Fruit fly (Drosophila melanogaster) whole organism, embryonic: ENCODE data around the gene RpL36.

ENCODE experiments used
- ATbp ChIP-seq: fragments of 200-800 bp; sonication (Bioruptor generic); optimal IDR thresholded peaks from 2 replicates; lab custom pipeline; 2017; ENCODE audit warnings: missing biosample characterization, mild to moderate bottlenecking, missing genetic modification characterization, missing genetic modification reagents
- Blimp-1 ChIP-seq: fragments of 200-800 bp; sonication (Bioruptor generic); optimal IDR thresholded peaks from 3 replicates; lab custom pipeline; 2018; ENCODE audit warnings: missing biosample characterization, missing genetic modification characterization, mild to moderate bottlenecking, moderate library complexity, missing genetic modification reagents
- CG10274 ChIP-seq: fragments of 200-800 bp; sonication (Bioruptor generic); optimal IDR thresholded peaks from 3 replicates; lab custom pipeline; 2017; ENCODE audit warnings: missing biosample characterization, mild to moderate bottlenecking, missing genetic modification characterization
- CG10959 ChIP-seq: fragments of 200-800 bp; sonication (Bioruptor generic); IDR thresholded peaks from 2 replicates; pipeline ENCODE4 v1.3.6; 2022; ENCODE audit warnings: missing biosample characterization, missing genetic modification characterization
- CG11696 ChIP-seq: fragments of 200-800 bp; sonication (Bioruptor generic); IDR thresholded peaks from 2 replicates; pipeline ENCODE4 v1.3.6; 2022; ENCODE audit warnings: missing biosample characterization, missing genetic modification characterization
- CG13123 ChIP-seq: fragments of 200-800 bp; sonication (Bioruptor generic); optimal IDR thresholded peaks from 2 replicates; lab custom pipeline; 2016; ENCODE audit warnings: missing biosample characterization, missing genetic modification characterization
- CG13296 ChIP-seq: fragments of 200-800 bp; sonication (Bioruptor generic); optimal IDR thresholded peaks from 3 replicates; lab custom pipeline; 2018; ENCODE audit warnings: missing biosample characterization, mild to moderate bottlenecking, missing genetic modification characterization
- CG1529 ChIP-seq: fragments of 200-800 bp; sonication (Bioruptor generic); optimal IDR thresholded peaks from 3 replicates; lab custom pipeline; 2018; ENCODE audit warnings: missing biosample characterization, missing genetic modification characterization
- CG15479 ChIP-seq: fragments of 200-800 bp; sonication (Bioruptor generic); optimal IDR thresholded peaks from 3 replicates; lab custom pipeline; 2019; ENCODE audit warnings: missing biosample characterization, mild to moderate bottlenecking, missing genetic modification characterization, moderate library complexity
- CG2712 ChIP-seq: fragments of 200-800 bp; optimal IDR thresholded peaks from 3 replicates; lab custom pipeline; 2019; ENCODE audit warnings: missing biosample characterization, mild to moderate bottlenecking, missing genetic modification characterization, moderate library complexity
- CG31224 ChIP-seq: fragments of 200-800 bp; sonication (Bioruptor generic); IDR thresholded peaks from 2 replicates; pipeline ENCODE4 v1.3.6; 2022; ENCODE audit warnings: missing biosample characterization, missing genetic modification characterization
- CG32532 ChIP-seq: fragments of 200-800 bp; sonication (Bioruptor generic); IDR thresholded peaks from 2 replicates; pipeline ENCODE4 v1.3.6; 2022; ENCODE audit warnings: missing biosample characterization, missing genetic modification characterization
- CG34224 ChIP-seq: fragments of 200-800 bp; sonication (Bioruptor generic); IDR thresholded peaks from 3 replicates; pipeline ENCODE4 v1.3.6; 2022; ENCODE audit warnings: missing biosample characterization, missing genetic modification characterization; ENCODE audit not compliant: partially characterized antibody
- CG3995 ChIP-seq: fragments of 200-800 bp; sonication (Bioruptor generic); optimal IDR thresholded peaks from 3 replicates; lab custom pipeline; 2016; ENCODE audit warnings: missing biosample characterization, missing genetic modification characterization
- CG5180 ChIP-seq: fragments of 200-800 bp; sonication (Bioruptor generic); optimal IDR thresholded peaks from 3 replicates; lab custom pipeline; 2017; ENCODE audit warnings: missing biosample characterization, missing genetic modification characterization, mild to moderate bottlenecking, moderate library complexity, missing genetic modification reagents
- CG6175 ChIP-seq: fragments of 200-800 bp; sonication (Bioruptor generic); IDR thresholded peaks from 3 replicates; pipeline ENCODE4 v1.3.6; 2022; ENCODE audit warnings: missing biosample characterization, missing genetic modification characterization
- CG6254 ChIP-seq: fragments of 200-800 bp; sonication (Bioruptor generic); optimal IDR thresholded peaks from 3 replicates; lab custom pipeline; 2017; ENCODE audit warnings: mild to moderate bottlenecking, missing biosample characterization, missing genetic modification reagents, missing genetic modification characterization
- CG8388 ChIP-seq: fragments of 200-800 bp; sonication (Bioruptor generic); optimal IDR thresholded peaks from 2 replicates; lab custom pipeline; 2019; ENCODE audit warnings: missing biosample characterization, mild to moderate bottlenecking, missing genetic modification characterization, moderate library complexity
- Dll ChIP-seq: fragments of 200-800 bp; sonication (Bioruptor generic); IDR thresholded peaks from 4 replicates; pipeline ENCODE4 v1.3.6; 2022; ENCODE audit warnings: missing biosample characterization, missing genetic modification characterization; ENCODE audit not compliant: partially characterized antibody
- Ets97D ChIP-seq: fragments of 200-800 bp; sonication (Bioruptor generic); optimal IDR thresholded peaks from 3 replicates; lab custom pipeline; 2016; ENCODE audit warnings: missing biosample characterization, missing genetic modification characterization
- Gsc ChIP-seq: fragments of 200-800 bp; sonication (Bioruptor generic); IDR thresholded peaks from 2 replicates; pipeline ENCODE4 v1.3.6; 2022; ENCODE audit warnings: missing biosample characterization, missing genetic modification characterization
- HmgD ChIP-seq: fragments of 200-800 bp; sonication (Bioruptor generic); optimal IDR thresholded peaks from 3 replicates; lab custom pipeline; 2016; ENCODE audit warnings: missing biosample characterization, missing genetic modification characterization
- HmgZ ChIP-seq: fragments of 200-800 bp; sonication (Bioruptor generic); optimal IDR thresholded peaks from 2 replicates; lab custom pipeline; 2018; ENCODE audit warnings: missing biosample characterization, mild to moderate bottlenecking, missing genetic modification characterization
- Hmx ChIP-seq: fragments of 200-800 bp; sonication (Bioruptor generic); optimal IDR thresholded peaks from 2 replicates; lab custom pipeline; 2016; ENCODE audit warnings: missing biosample characterization, missing genetic modification characterization
- Hr39 ChIP-seq: fragments of >200 bp; optimal IDR thresholded peaks from 2 replicates; lab custom pipeline; 2017
- Hsf ChIP-seq: fragments of 200-800 bp; sonication (Bioruptor generic); optimal IDR thresholded peaks from 3 replicates; lab custom pipeline; 2016; ENCODE audit warnings: missing biosample characterization, missing genetic modification characterization
- Mad ChIP-seq: fragments of 200-800 bp; sonication (Bioruptor generic); optimal IDR thresholded peaks from 2 replicates; lab custom pipeline; 2016; ENCODE audit warnings: missing biosample characterization, missing genetic modification characterization
- Mes4 ChIP-seq: fragments of 200-800 bp; sonication (Bioruptor generic); optimal IDR thresholded peaks from 2 replicates; lab custom pipeline; 2016; ENCODE audit warnings: missing biosample characterization, missing genetic modification characterization
- Mrtf ChIP-seq: fragments of 200-800 bp; sonication (Bioruptor generic); IDR thresholded peaks from 3 replicates; pipeline ENCODE4 v1.3.6; 2022; ENCODE audit warnings: missing biosample characterization, missing genetic modification characterization
- Rx ChIP-seq: fragments of 200-800 bp; sonication (Bioruptor generic); IDR thresholded peaks from 2 replicates; pipeline ENCODE4 v1.3.6; 2022; ENCODE audit warnings: missing biosample characterization, missing genetic modification characterization
- Usf ChIP-seq: fragments of 200-800 bp; sonication (Bioruptor generic); optimal IDR thresholded peaks from 2 replicates; lab custom pipeline; 2017; ENCODE audit warnings: missing genotype, missing biosample characterization, missing genetic modification characterization
- ac ChIP-seq: fragments of 200-800 bp; sonication (Bioruptor generic); optimal IDR thresholded peaks from 3 replicates; lab custom pipeline; 2017; ENCODE audit warnings: missing biosample characterization, mild to moderate bottlenecking, missing genetic modification characterization
- btn ChIP-seq: fragments of 200-800 bp; sonication (Bioruptor generic); optimal IDR thresholded peaks from 2 replicates; lab custom pipeline; 2016; ENCODE audit warnings: missing biosample characterization, missing genetic modification characterization
- ci ChIP-seq: fragments of 200-800 bp; sonication (Bioruptor generic); IDR thresholded peaks from 3 replicates; pipeline ENCODE4 v1.3.6; 2022; ENCODE audit warnings: missing biosample characterization, missing genetic modification characterization
- dati ChIP-seq: fragments of 200-800 bp; sonication (Bioruptor generic); IDR thresholded peaks from 2 replicates; pipeline ENCODE4 v1.3.6; 2022; ENCODE audit warnings: missing biosample characterization, missing genetic modification characterization
- exex ChIP-seq: fragments of 200-800 bp; sonication (Bioruptor generic); optimal IDR thresholded peaks from 4 replicates; lab custom pipeline; 2018; ENCODE audit warnings: missing biosample characterization, mild to moderate bottlenecking, missing genetic modification characterization, moderate library complexity
- fd3F ChIP-seq: fragments of 200-800 bp; sonication (Bioruptor generic); optimal IDR thresholded peaks from 2 replicates; lab custom pipeline; 2018; ENCODE audit warnings: missing biosample characterization, mild to moderate bottlenecking, missing genetic modification characterization, moderate library complexity
- gsb-n ChIP-seq: fragments of 200-800 bp; sonication (Bioruptor generic); optimal IDR thresholded peaks from 3 replicates; lab custom pipeline; 2018; ENCODE audit warnings: missing biosample characterization, mild to moderate bottlenecking, missing genetic modification characterization
- hth ChIP-seq: fragments of >200 bp; optimal IDR thresholded peaks from 2 replicates; lab custom pipeline; 2017; ENCODE audit warnings: inconsistent platforms
- jigr1 ChIP-seq: fragments of 200-800 bp; sonication (Bioruptor generic); IDR thresholded peaks from 3 replicates; pipeline ENCODE4 v1.3.6; 2022; ENCODE audit warnings: missing biosample characterization, missing genetic modification characterization
- jumu ChIP-seq: fragments of 200-800 bp; sonication (Bioruptor generic); optimal IDR thresholded peaks from 3 replicates; lab custom pipeline; 2016; ENCODE audit warnings: missing biosample characterization, missing genetic modification characterization
- ken ChIP-seq: fragments of 200-800 bp; sonication (Bioruptor generic); IDR thresholded peaks from 3 replicates; pipeline ENCODE4 v1.3.6; 2022; ENCODE audit warnings: missing biosample characterization, missing genetic modification characterization
- lmd ChIP-seq: fragments of 200-800 bp; sonication (Bioruptor generic); IDR thresholded peaks from 2 replicates; pipeline ENCODE4 v1.3.6; 2022; ENCODE audit warnings: missing biosample characterization, missing genetic modification characterization
- nom ChIP-seq: fragments of 200-800 bp; sonication (Bioruptor generic); optimal IDR thresholded peaks from 2 replicates; lab custom pipeline; 2017; ENCODE audit warnings: missing biosample characterization, missing genetic modification characterization, mild to moderate bottlenecking, moderate library complexity, missing genetic modification reagents
- p53 ChIP-seq: fragments of 200-800 bp; sonication (Bioruptor generic); optimal IDR thresholded peaks from 2 replicates; lab custom pipeline; 2016; ENCODE audit warnings: missing biosample characterization, missing genetic modification characterization
- sd ChIP-seq: fragments of 200-800 bp; sonication (Bioruptor generic); optimal IDR thresholded peaks from 3 replicates; lab custom pipeline; 2018; ENCODE audit warnings: missing biosample characterization, mild to moderate bottlenecking, missing genetic modification characterization, moderate library complexity
- sens ChIP-seq: fragments of 200-800 bp; sonication (Bioruptor generic); peaks from one replicate; lab custom pipeline; 2016; ENCODE audit warnings: missing biosample characterization, missing genetic modification characterization
- stwl ChIP-seq: fragments of 200-800 bp; sonication (Bioruptor generic); optimal IDR thresholded peaks from 3 replicates; lab custom pipeline; 2018; ENCODE audit warnings: missing biosample characterization, mild to moderate bottlenecking, missing genetic modification characterization, moderate library complexity
- tx ChIP-seq: fragments of 200-800 bp; sonication (Bioruptor generic); optimal IDR thresholded peaks from 2 replicates; lab custom pipeline; 2016; ENCODE audit warnings: missing biosample characterization, missing genetic modification characterization
- usp ChIP-seq: fragments of >200 bp; optimal IDR thresholded peaks from 2 replicates; lab custom pipeline; 2017; ENCODE audit warnings: missing biosample characterization, missing genetic modification characterization
- zen ChIP-seq: fragments of 200-800 bp; sonication (Bioruptor generic); optimal IDR thresholded peaks from 3 replicates; lab custom pipeline; 2018; ENCODE audit warnings: missing biosample characterization, mild to moderate bottlenecking, missing genetic modification characterization, moderate library complexity

RpL36 gene

dm6 chrX:629239-629821 is at the start of gene RpL36, which contains the start of gene Mybbp1A (continued):
- TF ChIP-seq Mes4 (GFP tag; lab: Kevin White, UChicago): peak; percentile 89
- TF ChIP-seq Usf (GFP tag; lab: Kevin White, UChicago): peak; percentile 38
- no peak for TF ChIP-seq exex (tag; lab: Kevin White, UChicago)
- peak; percentile 77 for TF ChIP-seq Hsf
- TF ChIP-seq CG1529 (GFP tag; lab: Kevin White, UChicago): peak; percentile 23
- no peak for TF ChIP-seq CG10959 (GFP tag; lab: Robert Waterston, UW)
- TF ChIP-seq CG34224 (GFP tag; lab: Robert Waterston, UW): peak; percentile 84
- peak; percentile 93 for TF ChIP-seq sens (GFP tag; lab: Kevin White, UChicago)
- TF ChIP-seq tx (GFP tag; lab: Kevin White, UChicago): peak; percentile 57
- peak; percentile 74 for TF ChIP-seq HmgZ (tag; lab: Kevin White, UChicago)
- peak; percentile 59 for TF ChIP-seq CG6254 (GFP tag; lab: Kevin White, UChicago)
- TF ChIP-seq CG10274 (GFP tag; lab: Kevin White, UChicago): peak; percentile 69
- no peak for TF ChIP-seq ac (GFP tag; lab: Kevin White, UChicago)
- TF ChIP-seq jigr1: no peak
- TF ChIP-seq Dll (GFP tag; lab: Robert Waterston, UW): peak; percentile 90
- no peak for TF ChIP-seq Hr39
- no peak for TF ChIP-seq gsb-n
- peak; percentile 60 for TF ChIP-seq lmd (GFP tag; lab: Robert Waterston, UW)
- peak; percentile 60 for TF ChIP-seq stwl (tag; lab: Kevin White, UChicago)
- TF ChIP-seq fd3F (GFP tag; lab: Kevin White, UChicago): peak; percentile 55
- peak; percentile 87 for TF ChIP-seq ci (GFP tag; lab: Robert Waterston, UW)
- TF ChIP-seq CG15479 (GFP tag; lab: Kevin White, UChicago): peak; percentile 4
- peak; percentile 71 for TF ChIP-seq Mad (GFP tag; lab: Kevin White, UChicago)
- peak; percentile 29 for TF ChIP-seq zen (tag; lab: Kevin White, UChicago)
- TF ChIP-seq dati (GFP tag; lab: Robert Waterston, UW): 0 out of 2 replicates have a peak, but pooled peaks have one; percentile 17
- no peak for TF ChIP-seq usp (GFP tag; lab: Kevin White, UChicago)
- peak; percentile 82 for TF ChIP-seq nom (GFP tag; lab: Kevin White, UChicago)
- peak; percentile 73 for TF ChIP-seq ATbp (GFP tag; lab: Kevin White, UChicago)
- TF ChIP-seq p53 (GFP tag; lab: Kevin White, UChicago): peak; percentile 75
- 0 out of 3 replicates have a peak, but pooled peaks have one; percentile 30 for TF ChIP-seq CG6175 (GFP tag; lab: Robert Waterston, UW)
- TF ChIP-seq CG8388 (GFP tag; lab: Kevin White, UChicago): peak; percentile 53
- TF ChIP-seq Ets97D (GFP tag; lab: Kevin White, UChicago): peak; percentile 99
- TF ChIP-seq Hmx (GFP tag; lab: Kevin White, UChicago): no peak
- no peak for TF ChIP-seq CG5180
- peak; percentile 82 for TF ChIP-seq CG13296 (GFP tag; lab: Kevin White, UChicago)
- no peak for TF ChIP-seq Gsc (GFP tag; lab: Robert Waterston, UW)
- peak; percentile 79 for TF ChIP-seq HmgD
- no peak for TF ChIP-seq hth (lab: Kevin White, UChicago)
- no peak for TF ChIP-seq sd (tag; lab: Kevin White, UChicago)
- peak; percentile 25 for TF ChIP-seq jumu (GFP tag; lab: Kevin White, UChicago)
- 0 out of 2 replicates have a peak, but pooled peaks have one; percentile 6 for TF ChIP-seq CG11696 (GFP tag; lab: Robert Waterston, UW)
- TF ChIP-seq CG2712: peak; percentile 44
- peak; percentile 83 for TF ChIP-seq ken (GFP tag; lab: Robert Waterston, UW)
- TF ChIP-seq CG13123: peak; percentile 32
- peak; percentile 39; the same call in 1 of the 2 replicates for TF ChIP-seq CG31224 (GFP tag; lab: Robert Waterston, UW)
- TF ChIP-seq btn: peak; percentile 42
- TF ChIP-seq Rx: peak; percentile 64
- TF ChIP-seq CG3995 (GFP tag; lab: Kevin White, UChicago): peak; percentile 85
- peak; percentile 54; the same call in 2 of the 3 replicates for TF ChIP-seq Mrtf (GFP tag; lab: Robert Waterston, UW)
- TF ChIP-seq CG32532: peak; percentile 83
- TF ChIP-seq Blimp-1 (GFP tag; lab: Kevin White, UChicago): no peak
